Worm (Caenorhabditis elegans): Measurements from ENCODE around the gene ZK795.3.

- no peak for TF ChIP-seq skn-1 (tag; optimal IDR thresholded peaks at IDR 0.05)
- no peak for TF ChIP-seq snpc-4 (tag; optimal IDR thresholded peaks at IDR 0.05)
- TF ChIP-seq daf-16 (GFP tag; optimal IDR thresholded peaks at IDR 0.05), result no peak
- TF ChIP-seq daf-16 (tag; optimal IDR thresholded peaks at IDR 0.05), result no peak
- TF ChIP-seq unc-62 (GFP tag; optimal IDR thresholded peaks at IDR 0.05 in 1 of 2), result no peak
- no peak for TF ChIP-seq unc-62 (tag; optimal IDR thresholded peaks at IDR 0.05)
- no peak for TF ChIP-seq dmd-6 (GFP tag; IDR thresholded peaks at IDR 0.05)
- TF ChIP-seq spr-1 (tag; optimal IDR thresholded peaks at IDR 0.05), result no peak
Observed at ce11 chrIV:12573068-12573467, 13.9 kb downstream of the ZK795.3 start, which contains the start of gene K08E7.5.

Data from whole organism, L4 larva.